Worm (Caenorhabditis elegans): ENCODE data around the gene ckb-3.

The ckb-3 gene

DNA sequence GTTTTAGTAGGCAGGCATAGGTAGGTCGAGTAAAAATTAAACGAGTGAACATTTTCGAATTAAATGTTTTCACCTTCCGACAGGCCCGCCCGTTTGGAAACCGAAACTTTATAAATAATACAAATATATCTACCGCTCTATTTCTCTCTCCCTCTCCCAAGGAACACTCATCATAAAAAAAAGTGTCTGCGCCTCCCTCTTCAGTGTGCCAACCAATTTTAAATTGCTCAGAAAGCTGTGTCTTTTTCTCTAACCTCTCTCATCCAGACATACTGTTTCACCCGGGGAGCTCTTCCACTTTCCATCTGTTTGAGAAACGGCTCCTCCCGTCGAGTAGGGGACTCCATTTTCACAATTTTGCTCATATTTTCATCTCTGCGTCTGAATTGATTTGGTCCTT is 47.6 kb upstream of the ckb-3 start (continued):
- TF ChIP-seq efl-3 (GFP tag; optimal IDR thresholded peaks at IDR 0.05), result no peak
- TF ChIP-seq fos-1 (tag; optimal IDR thresholded peaks at IDR 0.05), result no peak
- TF ChIP-seq C16A3.4 (tag; optimal IDR thresholded peaks at IDR 0.05), result no peak
- no peak for TF ChIP-seq nhr-84 (tag; optimal IDR thresholded peaks at IDR 0.05)
- TF ChIP-seq jun-1 (tag; optimal IDR thresholded peaks at IDR 0.05), result no peak
- no peak for TF ChIP-seq nhr-11 (tag; optimal IDR thresholded peaks at IDR 0.05)
- TF ChIP-seq dpl-1 (GFP tag; optimal IDR thresholded peaks at IDR 0.05), result peak in 2 of 3 experiments; percentile 5 to 37
- no peak for TF ChIP-seq vab-15 (tag; optimal IDR thresholded peaks at IDR 0.05)
- TF ChIP-seq pag-3 (tag; optimal IDR thresholded peaks at IDR 0.05; ENCODE audit: borderline replicate concordance, insufficient read depth), result no peak
- no peak for TF ChIP-seq Y116A8C.19 (tag; optimal IDR thresholded peaks at IDR 0.05; ENCODE audit: borderline replicate concordance)
- no peak for TF ChIP-seq aly-2 (tag; optimal IDR thresholded peaks at IDR 0.05)
- TF ChIP-seq lir-3 (tag; optimal IDR thresholded peaks at IDR 0.05; ENCODE audit: poor library complexity), result no peak
- peak in 1 of 2 experiments; percentile 37 for TF ChIP-seq lin-35 (GFP tag; optimal IDR thresholded peaks at IDR 0.05)
- peak; percentile 11 to 40 (median 37) for TF ChIP-seq ceh-82 (tag; optimal IDR thresholded peaks at IDR 0.05)
- no peak for TF ChIP-seq ceh-63 (GFP tag; optimal IDR thresholded peaks at IDR 0.05)
- TF ChIP-seq fkh-8 (tag; optimal IDR thresholded peaks at IDR 0.05), result peak; percentile 36
- no peak for TF ChIP-seq hlh-4 (tag; optimal IDR thresholded peaks at IDR 0.05)
- TF ChIP-seq ceh-88 (GFP tag; IDR thresholded peaks at IDR 0.05), result no peak
- TF ChIP-seq egl-13 (tag; optimal IDR thresholded peaks at IDR 0.05), result no peak
- no peak for TF ChIP-seq C34B4.2 (tag; optimal IDR thresholded peaks at IDR 0.05)
- TF ChIP-seq nhr-28 (tag; optimal IDR thresholded peaks at IDR 0.05), result no peak
- TF ChIP-seq unc-86 (tag; optimal IDR thresholded peaks at IDR 0.05), result peak; percentile 30
- no peak for TF ChIP-seq mef-2 (tag; optimal IDR thresholded peaks at IDR 0.05)

DNA sequence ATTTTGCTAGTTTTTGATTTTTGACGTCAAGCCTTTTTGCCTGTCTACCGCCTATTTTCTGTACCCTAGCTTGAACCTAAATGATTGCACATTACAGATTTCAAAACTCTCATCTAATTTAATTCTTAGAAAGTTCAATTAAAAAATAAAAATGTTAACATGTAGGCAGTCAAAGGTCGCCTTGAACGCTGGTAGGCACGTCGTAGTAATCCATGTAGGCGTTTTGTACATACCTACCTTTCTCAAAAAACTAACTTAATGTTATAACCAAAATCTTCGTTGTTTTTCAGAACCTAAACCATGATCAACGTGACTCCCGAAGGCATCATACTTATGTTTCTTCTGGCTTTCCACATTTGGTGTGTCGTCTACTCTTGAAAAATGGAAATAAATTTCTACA is 46.8 kb upstream of the ckb-3 start, which contains the start of gene H38K22.9:
Gene H38K22.9, plus strand, starts transcription at position 301 of the 400 bp plus-strand sequence.
- peak; percentile 25 for TF ChIP-seq nhr-85 (tag)
- no peak for TF ChIP-seq efl-1 (optimal IDR thresholded peaks at IDR 0.05)
- peak in 1 of 2 experiments; percentile 63 for TF ChIP-seq efl-1 (GFP tag; optimal IDR thresholded peaks at IDR 0.05 in 1 of 2)
- no peak for TF ChIP-seq Y116A8C.19 (tag; optimal IDR thresholded peaks at IDR 0.05; ENCODE audit: borderline replicate concordance)

DNA sequence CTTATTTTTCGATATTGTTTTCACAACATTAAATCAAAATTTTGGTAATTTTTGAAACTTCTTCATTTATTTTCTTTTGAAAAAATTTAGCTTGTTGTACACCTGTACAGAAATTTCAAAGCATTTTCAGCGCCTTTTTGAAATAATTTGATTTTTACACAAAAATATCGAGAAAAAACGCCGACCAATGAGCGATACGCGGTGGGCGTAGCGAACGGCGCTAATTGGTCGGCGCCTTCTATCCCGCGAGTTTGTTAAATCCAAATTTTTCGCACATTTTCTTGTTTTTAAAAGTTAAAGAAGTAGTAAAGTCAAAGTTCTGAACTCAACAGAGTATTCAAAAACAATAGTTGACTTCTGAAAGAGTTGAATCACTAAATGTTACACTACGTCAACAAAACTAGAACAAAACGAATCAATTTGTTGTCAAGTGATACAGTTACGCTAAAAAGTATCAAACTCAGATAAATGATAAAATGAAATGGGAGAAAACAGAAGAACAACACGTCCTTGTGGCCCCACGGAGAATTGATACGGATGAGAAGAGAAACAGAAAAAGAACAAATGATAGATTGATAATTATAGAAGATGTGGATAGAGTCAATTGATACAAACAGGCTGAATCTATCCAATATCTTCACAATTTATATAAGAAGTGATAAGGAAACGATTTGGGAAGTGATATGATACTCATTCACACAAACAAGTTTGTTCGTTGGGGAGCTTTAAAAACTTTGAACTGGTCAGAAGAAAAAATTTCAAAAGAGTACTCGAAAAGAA is 42.3 kb upstream of the ckb-3 start:
- TF ChIP-seq snu-23 (GFP tag; optimal IDR thresholded peaks at IDR 0.05), result peak; percentile 41
- peak; percentile 4 for TF ChIP-seq nhr-20 (tag; optimal IDR thresholded peaks at IDR 0.05)
- peak in 5 of 6 experiments; percentile 56 to 89 (median 65) for TF ChIP-seq elt-3 (tag; optimal IDR thresholded peaks at IDR 0.05)
- TF ChIP-seq nhr-71 (tag; optimal IDR thresholded peaks at IDR 0.05), result no peak
- TF ChIP-seq blmp-1 (tag; optimal IDR thresholded peaks at IDR 0.05), result peak; percentile 75
- no peak for TF ChIP-seq ces-1 (GFP tag; optimal IDR thresholded peaks at IDR 0.05)
- peak; percentile 50 for TF ChIP-seq lin-14 (GFP tag; optimal IDR thresholded peaks at IDR 0.05)
- TF ChIP-seq nhr-85 (tag), result peak; percentile 25

DNA sequence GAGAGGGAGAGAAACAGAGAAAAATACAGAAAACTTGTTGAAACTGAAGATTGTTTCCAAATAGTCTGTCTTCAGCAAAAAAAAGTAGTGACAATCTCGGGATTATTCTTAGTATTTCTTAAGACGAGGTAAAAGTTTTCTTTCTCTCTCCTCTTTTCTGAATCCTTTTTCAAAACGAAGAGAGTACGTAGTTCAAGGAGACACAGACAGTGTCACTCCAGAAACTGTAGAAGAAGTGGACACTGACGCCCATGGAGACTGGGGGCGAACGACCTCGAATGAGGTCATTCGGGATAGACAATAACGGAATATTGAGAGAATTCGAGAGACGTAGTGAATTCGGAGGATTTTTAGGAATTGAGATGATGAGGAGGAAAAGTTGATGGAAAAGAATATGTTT is 39.7 kb upstream of the ckb-3 start, which contains the start of gene gly-6:
Gene gly-6, minus strand, starts transcription at position 245 of the 400 bp plus-strand sequence.
- TF ChIP-seq ceh-88 (GFP tag; IDR thresholded peaks at IDR 0.05) (no peak), ceh-8 (GFP tag; optimal IDR thresholded peaks at IDR 0.05) (no peak), lin-14 (GFP tag; optimal IDR thresholded peaks at IDR 0.05) (peak; percentile 63), lin-35 (GFP tag; optimal IDR thresholded peaks at IDR 0.05) (peak in 1 of 2 experiments; percentile 4), xbp-1 (tag; optimal IDR thresholded peaks at IDR 0.05) (no peak), unc-86 (tag; optimal IDR thresholded peaks at IDR 0.05) (no peak), C04F5.9 (tag; optimal IDR thresholded peaks at IDR 0.05) (no peak), hpl-2 (GFP tag; optimal IDR thresholded peaks at IDR 0.05) (no peak), Y116A8C.19 (tag; optimal IDR thresholded peaks at IDR 0.05; ENCODE audit: borderline replicate concordance) (no peak), irx-1 (tag; optimal IDR thresholded peaks at IDR 0.05) (no peak), isw-1 (GFP tag; IDR thresholded peaks at IDR 0.05) (no peak), lir-3 (tag; optimal IDR thresholded peaks at IDR 0.05; ENCODE audit: poor library complexity) (no peak), nhr-90 (tag; optimal IDR thresholded peaks at IDR 0.05; ENCODE audit: poor library complexity) (no peak), nhr-12 (tag; optimal IDR thresholded peaks at IDR 0.05) (no peak), elt-3 (tag; optimal IDR thresholded peaks at IDR 0.05) (peak in 1 of 6 experiments; percentile 26), snpc-4 (tag; optimal IDR thresholded peaks at IDR 0.05) (no peak), mep-1 (tag; optimal IDR thresholded peaks at IDR 0.05) (peak; percentile 66), zag-1 (tag; optimal IDR thresholded peaks at IDR 0.05) (no peak), ces-1 (GFP tag; optimal IDR thresholded peaks at IDR 0.05) (no peak), snu-23 (GFP tag; optimal IDR thresholded peaks at IDR 0.05) (peak; percentile 27), lsy-2 (tag; optimal IDR thresholded peaks at IDR 0.05) (peak in 1 of 2 experiments; percentile 24), blmp-1 (tag; optimal IDR thresholded peaks at IDR 0.05) (peak; percentile 90)

Measured in whole organism, L1 larva.